Fruit fly (Drosophila melanogaster) whole organism, embryonic: ENCODE data around the gene Fdx1.

Experiments used
- B-H1 ChIP-seq: fragments of 200-800 bp; sonication (Bioruptor generic); IDR thresholded peaks from 3 replicates; pipeline ENCODE4 v1.3.6; 2022; ENCODE audit warnings: missing biosample characterization, missing genetic modification characterization
- Bgb ChIP-seq: fragments of 200-800 bp; sonication (Bioruptor generic); IDR thresholded peaks from 2 replicates; pipeline ENCODE4 v1.3.6; 2022; ENCODE audit warnings: missing biosample characterization, missing genetic modification characterization; ENCODE audit not compliant: partially characterized antibody
- Bteb2 ChIP-seq: fragments of 200-800 bp; sonication (Bioruptor generic); optimal IDR thresholded peaks from 2 replicates; lab custom pipeline; 2016; ENCODE audit warnings: missing biosample characterization, missing genetic modification characterization
- CG10366 ChIP-seq: fragments of 200-800 bp; sonication (Bioruptor generic); IDR thresholded peaks from 2 replicates; pipeline ENCODE4 v1.3.6; 2022; ENCODE audit warnings: missing biosample characterization, missing genetic modification characterization
- CG11247 ChIP-seq: fragments of 200-800 bp; sonication (Bioruptor generic); IDR thresholded peaks from 2 replicates; pipeline ENCODE4 v1.3.6; 2022; ENCODE audit warnings: missing biosample characterization, missing genetic modification characterization
- CG11398 ChIP-seq: fragments of 200-800 bp; sonication (Bioruptor generic); optimal IDR thresholded peaks from 2 replicates; lab custom pipeline; 2016; ENCODE audit warnings: missing biosample characterization, missing genetic modification characterization
- CG11456 ChIP-seq: fragments of 200-800 bp; sonication (Bioruptor generic); IDR thresholded peaks from 3 replicates; pipeline ENCODE4 v1.3.6; 2022; ENCODE audit warnings: missing biosample characterization, missing genetic modification characterization
- CG12104 ChIP-seq: fragments of 200-800 bp; sonication (Bioruptor generic); optimal IDR thresholded peaks from 3 replicates; lab custom pipeline; 2016; ENCODE audit warnings: missing biosample characterization, missing genetic modification characterization
- CG12155 ChIP-seq: fragments of 200-800 bp; sonication (Bioruptor generic); optimal IDR thresholded peaks from 3 replicates; lab custom pipeline; 2016; ENCODE audit warnings: missing biosample characterization, missing genetic modification characterization
- CG13894 ChIP-seq: fragments of 200-800 bp; sonication (Bioruptor generic); optimal IDR thresholded peaks from 3 replicates; lab custom pipeline; 2018; ENCODE audit warnings: missing biosample characterization, mild to moderate bottlenecking, missing genetic modification characterization, moderate library complexity
- CG14014 ChIP-seq: fragments of 200-800 bp; sonication (Bioruptor generic); IDR thresholded peaks from 2 replicates; pipeline ENCODE4 v1.3.6; 2022; ENCODE audit warnings: missing biosample characterization, missing genetic modification characterization
- CG15514 ChIP-seq: fragments of 200-800 bp; sonication (Bioruptor generic); optimal IDR thresholded peaks from 3 replicates; lab custom pipeline; 2017; ENCODE audit warnings: missing biosample characterization, missing genetic modification characterization, mild to moderate bottlenecking, moderate library complexity, missing genetic modification reagents
- CG17359 ChIP-seq: fragments of 200-800 bp; sonication (Bioruptor generic); optimal IDR thresholded peaks from 3 replicates; lab custom pipeline; 2018; ENCODE audit warnings: missing biosample characterization, mild to moderate bottlenecking, missing genetic modification characterization, moderate library complexity
- CG18476 ChIP-seq: fragments of 200-800 bp; sonication (Bioruptor generic); optimal IDR thresholded peaks from 2 replicates; lab custom pipeline; 2016; ENCODE audit warnings: missing biosample characterization, mild to moderate bottlenecking, missing genetic modification characterization
- CG30020 ChIP-seq: fragments of 200-800 bp; optimal IDR thresholded peaks from 2 replicates; lab custom pipeline; 2019; ENCODE audit warnings: missing biosample characterization, mild to moderate bottlenecking, missing genetic modification characterization, moderate library complexity
- CG30403 ChIP-seq: fragments of 200-800 bp; sonication (Bioruptor generic); optimal IDR thresholded peaks from 3 replicates; lab custom pipeline; 2016; ENCODE audit warnings: missing biosample characterization, missing genetic modification characterization
- CG31365 ChIP-seq: fragments of 200-800 bp; sonication (Bioruptor generic); optimal IDR thresholded peaks from 2 replicates; lab custom pipeline; 2018; ENCODE audit warnings: missing biosample characterization, mild to moderate bottlenecking, missing genetic modification characterization
- CG31388 ChIP-seq: fragments of 200-800 bp; sonication (Bioruptor generic); optimal IDR thresholded peaks from 2 replicates; lab custom pipeline; 2016; ENCODE audit warnings: missing biosample characterization, missing genetic modification characterization
- CG34224 ChIP-seq: fragments of 200-800 bp; sonication (Bioruptor generic); IDR thresholded peaks from 3 replicates; pipeline ENCODE4 v1.3.6; 2022; ENCODE audit warnings: missing biosample characterization, missing genetic modification characterization; ENCODE audit not compliant: partially characterized antibody
- CG3995 ChIP-seq: fragments of 200-800 bp; sonication (Bioruptor generic); optimal IDR thresholded peaks from 3 replicates; lab custom pipeline; 2016; ENCODE audit warnings: missing biosample characterization, missing genetic modification characterization
- CG4282 ChIP-seq: fragments of 200-800 bp; sonication (Bioruptor generic); optimal IDR thresholded peaks from 2 replicates; lab custom pipeline; 2016; ENCODE audit warnings: missing biosample characterization, missing genetic modification characterization
- CG4854 ChIP-seq: fragments of 200-800 bp; sonication (Bioruptor generic); optimal IDR thresholded peaks from 2 replicates; lab custom pipeline; 2016; ENCODE audit warnings: missing biosample characterization, missing genetic modification characterization, inconsistent platforms
- CG6689 ChIP-seq: fragments of 200-800 bp; sonication (Bioruptor generic); IDR thresholded peaks from 2 replicates; pipeline ENCODE4 v1.3.6; 2022; ENCODE audit warnings: missing biosample characterization, missing genetic modification characterization
- CG8089 ChIP-seq: fragments of 200-800 bp; sonication (Bioruptor generic); optimal IDR thresholded peaks from 3 replicates; lab custom pipeline; 2016; ENCODE audit warnings: missing biosample characterization, missing genetic modification characterization
- CG9215 ChIP-seq: fragments of 200-800 bp; sonication (Bioruptor generic); IDR thresholded peaks from 2 replicates; pipeline ENCODE4 v1.3.6; 2022; ENCODE audit warnings: missing biosample characterization, missing genetic modification characterization
- Dek ChIP-seq: fragments of 200-800 bp; sonication (Bioruptor generic); optimal IDR thresholded peaks from 3 replicates; lab custom pipeline; 2019; ENCODE audit warnings: missing biosample characterization, mild to moderate bottlenecking, missing genetic modification characterization, moderate library complexity
- Dfd ChIP-seq, 2 experiments: fragments of >200 bp; optimal IDR thresholded peaks; 2 replicates each; lab custom pipeline; 2017; ENCODE audit warnings: missing biosample characterization in 2 of 2, missing genetic modification characterization in 2 of 2
- Elba2 ChIP-seq: fragments of 200-800 bp; sonication (Bioruptor generic); optimal IDR thresholded peaks from 3 replicates; lab custom pipeline; 2016; ENCODE audit warnings: missing biosample characterization, missing genetic modification characterization
- Fer1 ChIP-seq: fragments of 200-800 bp; sonication (Bioruptor generic); optimal IDR thresholded peaks from 2 replicates; lab custom pipeline; 2017; ENCODE audit warnings: missing biosample characterization, mild to moderate bottlenecking, missing genetic modification characterization
- MBD-R2 ChIP-seq: fragments of 200-800 bp; sonication (Bioruptor generic); IDR thresholded peaks from 2 replicates; pipeline ENCODE4 v1.3.6; 2022; ENCODE audit warnings: missing biosample characterization, missing genetic modification characterization
- PHDP ChIP-seq: fragments of 200-800 bp; sonication (Bioruptor generic); optimal IDR thresholded peaks from 3 replicates; lab custom pipeline; 2018; ENCODE audit warnings: missing biosample characterization, mild to moderate bottlenecking, missing genetic modification characterization, moderate library complexity
- Sox100B ChIP-seq: fragments of 200-800 bp; sonication (Bioruptor generic); optimal IDR thresholded peaks from 3 replicates; lab custom pipeline; 2018; ENCODE audit warnings: missing biosample characterization, mild to moderate bottlenecking, missing genetic modification characterization
- amos ChIP-seq: fragments of 200-800 bp; sonication (Bioruptor generic); IDR thresholded peaks from 2 replicates; pipeline ENCODE4 v1.3.6; 2022; ENCODE audit warnings: missing biosample characterization, missing genetic modification characterization; ENCODE audit not compliant: partially characterized antibody
- ap ChIP-seq: fragments of 200-800 bp; sonication (Bioruptor generic); IDR thresholded peaks from 2 replicates; pipeline ENCODE4 v1.3.6; 2022; ENCODE audit warnings: missing biosample characterization, missing genetic modification characterization
- dimm ChIP-seq: fragments of 200-800 bp; sonication (Bioruptor generic); IDR thresholded peaks from 2 replicates; pipeline ENCODE4 v1.3.6; 2022; ENCODE audit warnings: missing biosample characterization, missing genetic modification characterization
- gsb ChIP-seq: fragments of 200-800 bp; sonication (Bioruptor generic); IDR thresholded peaks from 2 replicates; pipeline ENCODE4 v1.3.6; 2022; ENCODE audit warnings: missing biosample characterization, missing genetic modification characterization
- gsb-n ChIP-seq: fragments of 200-800 bp; sonication (Bioruptor generic); optimal IDR thresholded peaks from 3 replicates; lab custom pipeline; 2018; ENCODE audit warnings: missing biosample characterization, mild to moderate bottlenecking, missing genetic modification characterization
- h ChIP-seq: fragments of >200 bp; optimal IDR thresholded peaks from 2 replicates; lab custom pipeline; 2017
- inv ChIP-seq: fragments of 200-800 bp; sonication (Bioruptor generic); IDR thresholded peaks from 2 replicates; pipeline ENCODE4 v1.3.6; 2022; ENCODE audit warnings: missing biosample characterization, missing genetic modification characterization; ENCODE audit not compliant: partially characterized antibody
- lola ChIP-seq, 3 experiments: fragments of >200 bp in 2 of 3; fragments of 200-800 bp in 1 of 3; sonication (Bioruptor generic) in 1 of 3; optimal IDR thresholded peaks; 2 replicates each; lab custom pipeline; 2017 to 2019; ENCODE audit warnings: missing biosample characterization in 3 of 3, missing genetic modification characterization in 3 of 3, mild to moderate bottlenecking in 1 of 3, moderate library complexity in 1 of 3
- pfk ChIP-seq: fragments of 200-800 bp; sonication (Bioruptor generic); optimal IDR thresholded peaks from 2 replicates; lab custom pipeline; 2018; ENCODE audit warnings: missing biosample characterization, mild to moderate bottlenecking, missing genetic modification characterization, moderate library complexity
- pnt ChIP-seq: fragments of 200-800 bp; sonication (Bioruptor generic); optimal IDR thresholded peaks from 3 replicates; lab custom pipeline; 2016; ENCODE audit warnings: missing biosample characterization, missing genetic modification characterization
- pzg ChIP-seq: fragments of 200-800 bp; sonication (Bioruptor generic); optimal IDR thresholded peaks from 3 replicates; lab custom pipeline; 2018; ENCODE audit warnings: missing biosample characterization, mild to moderate bottlenecking, missing genetic modification characterization, moderate library complexity
- sens ChIP-seq: fragments of 200-800 bp; sonication (Bioruptor generic); peaks from one replicate; lab custom pipeline; 2016; ENCODE audit warnings: missing biosample characterization, missing genetic modification characterization
- sima ChIP-seq: fragments of 200-800 bp; sonication (Bioruptor generic); optimal IDR thresholded peaks from 2 replicates; lab custom pipeline; 2016; ENCODE audit warnings: missing biosample characterization, missing genetic modification characterization
- tin ChIP-seq: fragments of 200-800 bp; sonication (Bioruptor generic); optimal IDR thresholded peaks from 3 replicates; lab custom pipeline; 2016; ENCODE audit warnings: missing biosample characterization, missing genetic modification characterization
- tll ChIP-seq, 2 experiments: fragments of 200-800 bp in 1 of 2; fragments of >200 bp in 1 of 2; sonication (Bioruptor generic) in 1 of 2; optimal IDR thresholded peaks; 2 replicates each; lab custom pipeline; 2017 to 2019; ENCODE audit warnings: missing biosample characterization in 2 of 2, missing genetic modification characterization in 2 of 2, mild to moderate bottlenecking in 1 of 2, moderate library complexity in 1 of 2
- vvl ChIP-seq: fragments of 200-800 bp; sonication (Bioruptor generic); IDR thresholded peaks from 2 replicates; pipeline ENCODE4 v1.3.6; 2022; ENCODE audit warnings: missing biosample characterization, missing genetic modification characterization
- zen ChIP-seq: fragments of 200-800 bp; sonication (Bioruptor generic); optimal IDR thresholded peaks from 3 replicates; lab custom pipeline; 2018; ENCODE audit warnings: missing biosample characterization, mild to moderate bottlenecking, missing genetic modification characterization, moderate library complexity

Fdx1 gene

dm6 chr3L:9366850-9367430 is 4.1 kb downstream of the Fdx1 start, which contains the start of the genes Klp67A and CG4452 (continued):
- TF ChIP-seq CG12104 (GFP tag; lab: Kevin White, UChicago) (peak; percentile 21), tll (GFP tag; optimal IDR thresholded peaks at IDR 0.05; lab: Kevin White, UChicago) (peak in 1 of 2 experiments; percentile 22), CG30403 (GFP tag; lab: Kevin White, UChicago) (peak; percentile 69), inv (GFP tag; lab: Robert Waterston, UW) (peak; percentile 89), Bteb2 (GFP tag; lab: Kevin White, UChicago) (peak; percentile 15), amos (GFP tag; lab: Robert Waterston, UW) (peak; percentile 87), lola (GFP tag; optimal IDR thresholded peaks at IDR 0.05; lab: Kevin White, UChicago) (peak in 1 of 3 experiments; percentile 56), zen (tag; lab: Kevin White, UChicago) (peak; percentile 69), Elba2 (no peak), CG13894 (peak; percentile 32), Fer1 (GFP tag; lab: Kevin White, UChicago) (peak; percentile 16), CG4854 (GFP tag; lab: Kevin White, UChicago) (peak; percentile 17), sens (GFP tag; lab: Kevin White, UChicago) (peak; percentile 81), tin (peak; percentile 55), CG6689 (GFP tag; lab: Robert Waterston, UW) (peak; percentile 25; the same call in 1 of the 2 replicates), CG31388 (GFP tag; lab: Kevin White, UChicago) (no peak), CG18476 (GFP tag; lab: Kevin White, UChicago) (peak; percentile 37), B-H1 (GFP tag; lab: Robert Waterston, UW) (no peak), CG11456 (GFP tag; lab: Robert Waterston, UW) (0 out of 3 replicates have a peak, but pooled peaks have one; percentile 4), CG30020 (tag; lab: Kevin White, UChicago) (peak; percentile 79)

- no peak for TF ChIP-seq Sox100B
- no peak for TF ChIP-seq CG11247 (GFP tag; lab: Robert Waterston, UW)
- no peak for TF ChIP-seq pzg
- no peak for TF ChIP-seq vvl
- TF ChIP-seq CG34224 (GFP tag; lab: Robert Waterston, UW): peak; percentile 35; the same call in 1 of the 3 replicates
- TF ChIP-seq gsb-n (tag; lab: Kevin White, UChicago): peak; percentile 9
- no peak for TF ChIP-seq ap
- TF ChIP-seq pnt (GFP tag; lab: Kevin White, UChicago): no peak
- TF ChIP-seq MBD-R2 (GFP tag; lab: Robert Waterston, UW): peak; percentile 41; the same call in 1 of the 2 replicates
- TF ChIP-seq Dek: no peak
- no peak for TF ChIP-seq CG14014 (GFP tag; lab: Robert Waterston, UW)
- TF ChIP-seq Bgb (GFP tag; lab: Robert Waterston, UW): no peak
- no peak for TF ChIP-seq h (lab: Kevin White, UChicago)
- TF ChIP-seq CG30020 (tag; lab: Kevin White, UChicago): no peak
- no peak for TF ChIP-seq CG3995 (GFP tag; lab: Kevin White, UChicago)
- no peak for TF ChIP-seq CG9215 (GFP tag; lab: Robert Waterston, UW)
- no peak for TF ChIP-seq gsb (GFP tag; lab: Robert Waterston, UW)
- no peak for TF ChIP-seq CG31365 (tag; lab: Kevin White, UChicago)
- TF ChIP-seq CG17359: peak; percentile 76
- TF ChIP-seq CG10366 (GFP tag; lab: Robert Waterston, UW): no peak
- no peak for TF ChIP-seq dimm (GFP tag; lab: Robert Waterston, UW)
- TF ChIP-seq CG11398 (GFP tag; lab: Kevin White, UChicago): no peak
- TF ChIP-seq CG4282 (GFP tag; lab: Kevin White, UChicago): no peak
- no peak for TF ChIP-seq PHDP (tag; lab: Kevin White, UChicago)
- no peak for TF ChIP-seq Fer1 (GFP tag; lab: Kevin White, UChicago)
- no peak for TF ChIP-seq sima (GFP tag; lab: Kevin White, UChicago)
- no peak for TF ChIP-seq pfk (GFP tag; lab: Kevin White, UChicago)
- TF ChIP-seq CG15514 (GFP tag; lab: Kevin White, UChicago): peak; percentile 40
- TF ChIP-seq Dfd (GFP tag; optimal IDR thresholded peaks at IDR 0.05; lab: Kevin White, UChicago): no peak
- TF ChIP-seq CG12155 (GFP tag; lab: Kevin White, UChicago): no peak
- TF ChIP-seq CG8089 (GFP tag; lab: Kevin White, UChicago): no peak
Measured at dm6 chr3L:9364131-9364530, 6.9 kb downstream of the Fdx1 start, which contains the start of gene mRRF1. TSS of gene mRRF1 (plus strand) at chr3L:9364350.
